Worm (Caenorhabditis elegans) whole organism, early embryonic: ENCODE measurements around the gene Y110A2AL.3.

Experiments used
- B0310.2 ChIP-seq: sonication (generic microtip); optimal IDR thresholded peaks from 2 replicates; lab custom pipeline; 2016; ENCODE audit warnings: mild to moderate bottlenecking, missing genetic modification characterization, missing compliant biosample characterization
- F13C5.2 ChIP-seq: sonication (generic microtip); optimal IDR thresholded peaks from 2 replicates; lab custom pipeline; 2017; ENCODE audit warnings: mild to moderate bottlenecking, missing genetic modification characterization, inconsistent platforms, missing compliant biosample characterization
- aly-1 ChIP-seq: sonication (generic microtip); optimal IDR thresholded peaks from 2 replicates; lab custom pipeline; 2016; ENCODE audit warnings: missing genetic modification characterization, missing compliant biosample characterization
- ama-1 ChIP-seq: fragments of 150-350 bp; optimal IDR thresholded peaks from 2 replicates; lab custom pipeline; 2014
- ceh-13 ChIP-seq: fragments of 200-800 bp; sonication (Bioruptor generic); optimal IDR thresholded peaks from 2 replicates; lab custom pipeline; 2018; ENCODE audit warnings: mild to moderate bottlenecking, missing genetic modification characterization, missing compliant biosample characterization
- ceh-36 ChIP-seq: sonication (generic microtip); optimal IDR thresholded peaks from 2 replicates; lab custom pipeline; 2016; ENCODE audit warnings: missing genetic modification characterization, inconsistent platforms, missing compliant biosample characterization
- ets-7 ChIP-seq: sonication (generic microtip); optimal IDR thresholded peaks from 2 replicates; lab custom pipeline; 2016; ENCODE audit warnings: missing genotype, missing genetic modification characterization, missing compliant biosample characterization
- flt-1 ChIP-seq: fragments of 200-800 bp; sonication (Bioruptor generic); IDR thresholded peaks from 2 replicates; pipeline ENCODE4 v1.3.6; 2022; ENCODE audit warnings: missing genetic modification characterization, missing compliant biosample characterization
- hmbx-1 ChIP-seq: sonication (generic microtip); optimal IDR thresholded peaks from 2 replicates; lab custom pipeline; 2016; ENCODE audit warnings: mild to moderate bottlenecking, missing genetic modification characterization, missing compliant biosample characterization
- hmg-4 ChIP-seq: fragments of 200-800 bp; sonication (Bioruptor generic); optimal IDR thresholded peaks from 2 replicates; lab custom pipeline; 2018; ENCODE audit warnings: mild to moderate bottlenecking, missing genetic modification characterization, missing compliant biosample characterization
- hnd-1 ChIP-seq: sonication (generic microtip); optimal IDR thresholded peaks from 2 replicates; lab custom pipeline; 2016; ENCODE audit warnings: missing genetic modification characterization, missing compliant biosample characterization
- pes-1 ChIP-seq: fragments of 200-800 bp; sonication (Bioruptor generic); IDR thresholded peaks from 2 replicates; pipeline ENCODE4 v1.3.6; 2022; ENCODE audit warnings: missing genetic modification reagents, missing genetic modification characterization, missing compliant biosample characterization
- scrt-1 ChIP-seq: fragments of 200-800 bp; sonication (Bioruptor generic); IDR thresholded peaks from 2 replicates; pipeline ENCODE4 v1.3.6; 2022; ENCODE audit warnings: missing genetic modification characterization, missing compliant biosample characterization
- sea-1 ChIP-seq: fragments of 200-800 bp; sonication (Bioruptor generic); conservative IDR thresholded peaks from 2 replicates; pipeline ENCODE4 v1.3.6; 2022; ENCODE audit warnings: missing genetic modification characterization, missing compliant biosample characterization
- tbx-11 ChIP-seq: fragments of 200-800 bp; sonication (Bioruptor generic); IDR thresholded peaks from 2 replicates; pipeline ENCODE4 v1.3.6; 2022; ENCODE audit warnings: missing genetic modification characterization, missing compliant biosample characterization
- tbx-37 ChIP-seq: fragments of 200-800 bp; sonication (Bioruptor generic); conservative IDR thresholded peaks from 2 replicates; pipeline ENCODE4 v1.3.6; 2022; ENCODE audit warnings: missing genetic modification reagents, missing genetic modification characterization, missing compliant biosample characterization
- tra-4 ChIP-seq: sonication (generic microtip); optimal IDR thresholded peaks from 2 replicates; lab custom pipeline; 2017; ENCODE audit warnings: missing genetic modification characterization, missing compliant biosample characterization

Gene Y110A2AL.3

ce11 chrII:2857559-2857958 is 9.3 kb upstream of the Y110A2AL.3 start:
- TF ChIP-seq ets-7 (no peak), ceh-36 (tag; lab: Kevin White, UChicago) (no peak), hmbx-1 (tag; lab: Kevin White, UChicago) (no peak), pes-1 (GFP tag; lab: Robert Waterston, UW) (no peak), ama-1 (lab: Kevin White, UChicago) (no peak), tbx-37 (GFP tag; lab: Robert Waterston, UW) (no peak), sea-1 (no peak), B0310.2 (tag; lab: Kevin White, UChicago) (no peak)

DNA sequence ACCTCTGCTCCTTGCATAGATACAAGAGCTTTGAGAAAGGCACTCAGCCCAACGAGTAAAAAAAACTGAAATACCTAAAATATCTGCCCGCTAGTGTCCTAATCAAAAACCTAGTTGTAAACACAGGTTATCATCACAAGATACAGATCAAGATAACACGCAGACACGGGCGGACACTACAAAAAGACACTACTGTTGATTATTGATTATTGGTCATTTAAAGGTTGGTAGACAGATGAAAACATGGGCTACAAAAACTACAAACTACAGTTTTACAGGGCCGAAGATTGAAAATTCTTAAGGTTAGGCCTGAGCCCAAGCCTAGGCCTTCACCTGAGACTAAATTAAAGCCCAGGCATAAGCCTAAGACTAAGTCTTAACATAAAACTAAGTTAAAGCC is 8.0 kb upstream of the Y110A2AL.3 start:
- TF ChIP-seq sea-1, result no peak
- no peak for TF ChIP-seq tbx-11
- no peak for TF ChIP-seq hmbx-1 (tag; lab: Kevin White, UChicago)
- no peak for TF ChIP-seq hnd-1 (tag; lab: Kevin White, UChicago)
- TF ChIP-seq ets-7, result no peak
- TF ChIP-seq aly-1 (tag; lab: Kevin White, UChicago), result no peak
- no peak for TF ChIP-seq pes-1 (GFP tag; lab: Robert Waterston, UW)
- TF ChIP-seq ama-1 (lab: Kevin White, UChicago), result no peak

DNA sequence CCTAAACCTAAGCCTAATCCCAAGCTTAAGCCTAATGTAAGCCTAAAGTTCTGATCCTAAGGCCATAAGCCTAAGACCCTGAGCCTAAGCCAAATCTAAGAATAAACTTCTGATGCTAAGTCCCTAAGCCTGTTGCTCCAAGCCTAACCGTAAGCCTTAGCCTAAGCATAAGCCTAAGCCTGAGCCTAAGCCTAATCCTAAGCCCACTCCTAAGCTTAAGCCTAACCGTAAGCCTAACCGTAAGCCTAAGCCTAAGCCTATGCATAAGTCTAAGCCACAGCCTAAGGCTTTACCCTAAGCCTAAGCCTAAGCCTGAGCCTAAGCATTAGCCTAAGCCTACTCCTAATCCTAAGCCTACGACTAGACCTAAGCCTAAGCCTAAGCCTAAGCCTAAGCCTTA is 7.6 kb upstream of the Y110A2AL.3 start:
- TF ChIP-seq ceh-13 (GFP tag; lab: Kevin White, UChicago), result no peak
- TF ChIP-seq ceh-36 (tag; lab: Kevin White, UChicago), result peak; percentile 90

DNA sequence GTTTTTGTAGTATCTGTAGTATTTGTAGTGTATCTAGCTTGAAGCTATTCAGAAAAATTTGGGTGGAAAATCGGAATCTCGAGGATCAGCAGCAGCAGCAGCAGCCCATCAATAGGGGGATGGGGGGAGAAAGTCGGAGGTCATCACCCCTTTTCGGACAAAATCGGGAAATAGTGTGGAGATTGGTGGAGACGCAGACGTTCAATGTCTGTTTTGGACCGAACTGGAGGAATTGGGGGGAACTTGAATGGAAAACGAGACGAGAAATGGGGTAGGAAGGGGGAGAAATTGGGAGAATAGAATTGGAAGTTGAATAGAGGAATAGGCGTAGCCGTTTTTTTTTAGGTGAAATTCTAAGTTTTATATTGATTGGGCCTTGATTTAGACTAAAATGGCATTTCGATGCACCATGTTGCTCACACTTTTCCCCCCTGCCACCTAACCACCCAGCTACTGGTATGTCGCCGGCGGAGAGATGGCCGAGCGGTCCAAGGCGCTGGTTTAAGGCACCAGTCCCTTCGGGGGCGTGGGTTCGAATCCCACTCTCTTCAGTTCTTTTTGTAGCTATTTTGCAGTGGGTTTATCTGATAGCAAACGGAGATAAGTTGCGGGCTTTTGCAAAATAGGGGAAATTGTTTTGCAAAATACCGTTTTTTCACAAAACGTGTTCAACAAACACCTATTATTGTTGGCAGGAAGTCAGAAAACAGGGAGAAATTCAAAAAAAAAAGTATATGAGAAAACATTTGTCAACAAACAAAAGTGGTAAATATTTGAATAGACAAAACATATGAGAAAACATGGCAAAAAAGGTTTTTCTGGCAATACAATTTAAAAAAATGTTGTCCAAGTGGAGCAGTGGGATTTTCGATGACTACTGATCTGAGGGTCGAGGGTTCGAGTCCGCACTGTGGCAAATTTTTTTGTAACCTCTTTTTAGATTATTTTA is 6.7 kb upstream of the Y110A2AL.3 start:
- peak; percentile 69 for TF ChIP-seq scrt-1 (GFP tag; lab: Robert Waterston, UW)
- peak; percentile 40 for TF ChIP-seq aly-1 (tag; lab: Kevin White, UChicago)
- TF ChIP-seq hmg-4 (GFP tag; lab: Kevin White, UChicago), result peak; percentile 35
- TF ChIP-seq B0310.2 (tag; lab: Kevin White, UChicago), result no peak
- no peak for TF ChIP-seq flt-1 (GFP tag; lab: Robert Waterston, UW)
- no peak for TF ChIP-seq ceh-36 (tag; lab: Kevin White, UChicago)
- TF ChIP-seq hnd-1 (tag; lab: Kevin White, UChicago), result no peak
- TF ChIP-seq hmbx-1 (tag; lab: Kevin White, UChicago), result peak; percentile 1
- TF ChIP-seq ama-1 (lab: Kevin White, UChicago), result no peak
- peak; percentile 64 for TF ChIP-seq pes-1 (GFP tag; lab: Robert Waterston, UW)
- TF ChIP-seq ceh-13 (GFP tag; lab: Kevin White, UChicago), result peak; percentile 7
- TF ChIP-seq tra-4, result no peak
- TF ChIP-seq sea-1, result no peak
- 0 out of 2 replicates have a peak, but pooled peaks have one; percentile 12 for TF ChIP-seq tbx-11
- no peak for TF ChIP-seq F13C5.2
- no peak for TF ChIP-seq tbx-37 (GFP tag; lab: Robert Waterston, UW)
- no peak for TF ChIP-seq ets-7

DNA sequence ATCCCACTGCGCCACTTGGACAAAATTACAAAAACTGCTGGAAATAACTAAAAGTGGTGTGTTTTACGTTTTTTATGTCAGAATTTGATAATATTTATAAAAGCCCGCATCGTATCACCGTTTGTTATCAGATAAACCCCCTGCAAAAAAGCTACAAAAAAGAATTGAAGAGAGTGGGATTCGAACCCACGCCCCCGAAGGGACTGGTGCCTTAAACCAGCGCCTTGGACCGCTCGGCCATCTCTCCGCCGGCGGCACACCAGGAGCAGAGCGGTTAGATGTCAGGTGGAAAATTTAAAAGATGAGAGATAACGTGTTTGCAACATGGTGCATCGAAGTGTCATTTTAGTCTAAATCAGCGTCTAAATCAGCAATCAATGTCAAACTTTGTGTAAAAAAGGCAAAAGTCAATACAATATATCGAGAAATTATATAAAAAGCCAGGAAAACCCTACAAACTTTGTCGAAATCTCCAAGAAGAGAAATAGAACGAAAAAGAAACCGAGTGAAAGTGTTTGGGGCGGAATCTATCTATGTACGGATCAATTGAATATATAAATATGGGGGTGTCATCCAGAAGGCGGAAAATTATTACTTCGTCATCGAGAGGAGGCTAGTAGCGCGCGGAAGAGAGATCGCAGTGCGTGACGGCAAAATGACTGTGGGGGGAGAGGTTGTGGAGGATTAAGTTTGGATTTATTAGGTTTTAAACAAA is 5.3 kb upstream of the Y110A2AL.3 start:
- TF ChIP-seq hnd-1 (tag; lab: Kevin White, UChicago), result no peak
- TF ChIP-seq hmg-4 (GFP tag; lab: Kevin White, UChicago), result no peak
- no peak for TF ChIP-seq flt-1 (GFP tag; lab: Robert Waterston, UW)
- TF ChIP-seq B0310.2 (tag; lab: Kevin White, UChicago), result no peak
- no peak for TF ChIP-seq hmbx-1 (tag; lab: Kevin White, UChicago)
- no peak for TF ChIP-seq tra-4
- 0 out of 2 replicates have a peak, but pooled peaks have one; percentile 18 for TF ChIP-seq pes-1 (GFP tag; lab: Robert Waterston, UW)
- no peak for TF ChIP-seq tbx-37 (GFP tag; lab: Robert Waterston, UW)
- TF ChIP-seq scrt-1 (GFP tag; lab: Robert Waterston, UW), result no peak
- TF ChIP-seq ets-7, result no peak
- no peak for TF ChIP-seq ama-1 (lab: Kevin White, UChicago)
- no peak for TF ChIP-seq sea-1
- TF ChIP-seq F13C5.2, result peak; percentile 37
- TF ChIP-seq ceh-36 (tag; lab: Kevin White, UChicago), result no peak
- TF ChIP-seq ceh-13 (GFP tag; lab: Kevin White, UChicago), result no peak
- TF ChIP-seq aly-1 (tag; lab: Kevin White, UChicago), result no peak
- peak; percentile 44; the same call in 1 of the 2 replicates for TF ChIP-seq tbx-11

- no peak for TF ChIP-seq tbx-11
- peak; percentile 90 for TF ChIP-seq ceh-36 (tag; lab: Kevin White, UChicago)
Measured at ce11 chrII:2862557-2863035, 4.3 kb upstream of the Y110A2AL.3 start.

ce11 chrII:2864229-2864628 is 2.6 kb upstream of the Y110A2AL.3 start, which contains the start of gene Y110A2AL.5:
Gene Y110A2AL.5, plus strand, starts transcription at chrII:2864529.
- TF ChIP-seq pes-1 (GFP tag; lab: Robert Waterston, UW), result no peak
- no peak for TF ChIP-seq hnd-1 (tag; lab: Kevin White, UChicago)
- no peak for TF ChIP-seq hmg-4 (GFP tag; lab: Kevin White, UChicago)
- no peak for TF ChIP-seq scrt-1 (GFP tag; lab: Robert Waterston, UW)
- TF ChIP-seq tbx-11, result no peak
- no peak for TF ChIP-seq hmbx-1 (tag; lab: Kevin White, UChicago)
- no peak for TF ChIP-seq ceh-36 (tag; lab: Kevin White, UChicago)
- no peak for TF ChIP-seq tra-4
- no peak for TF ChIP-seq flt-1 (GFP tag; lab: Robert Waterston, UW)
- TF ChIP-seq sea-1, result no peak
